2 fruit fly cellular contexts compared by ENCODE assay signal in the genomic region with DNA sequence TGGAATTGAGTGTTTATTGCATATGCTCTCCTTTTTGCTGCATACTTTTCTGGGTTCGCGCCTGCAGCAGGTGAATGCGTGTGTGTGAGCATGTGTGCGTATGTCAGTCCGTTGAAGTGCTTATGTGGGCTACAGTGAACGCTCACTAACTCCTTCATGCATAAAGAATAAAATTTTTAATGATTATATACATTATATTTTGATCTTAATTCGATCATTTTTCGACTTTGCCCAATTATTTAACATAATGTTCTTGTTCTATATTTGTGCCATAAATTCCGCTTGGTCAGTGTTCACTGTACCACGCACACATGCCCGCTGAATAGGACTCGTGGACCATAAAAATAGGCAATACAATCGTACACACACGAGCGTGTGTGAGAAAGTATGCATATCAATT.
A peak's percentile ranks its signal among the peaks of the same experiment; 100 is the strongest.
TF ChIP-seq lines count a peak whose summit lies in the region.

No protein-coding gene starts in this region.

TF ChIP-seq in whole organism, embryonic, 481 proteins besides CTCF, POLR2A, EP300 and RAD21 (continued from another document and continues in another):
- TF ChIP-seq prd (optimal IDR thresholded peaks at IDR 0.05; lab: Kevin White, UChicago) (no peak), prd (GFP tag; IDR thresholded peaks at IDR 0.05; lab: Robert Waterston, UW) (peak; percentile 70), CG14860 (GFP tag; IDR thresholded peaks at IDR 0.05; lab: Robert Waterston, UW; ENCODE audit: partially characterized antibody) (no peak), CG17385 (GFP tag; optimal IDR thresholded peaks at IDR 0.05; lab: Kevin White, UChicago) (no peak), CG17186 (GFP tag; optimal IDR thresholded peaks at IDR 0.05; lab: Kevin White, UChicago) (no peak), CG15601 (tag; optimal IDR thresholded peaks at IDR 0.05; lab: Kevin White, UChicago) (no peak), gsb-n (tag; optimal IDR thresholded peaks at IDR 0.05; lab: Kevin White, UChicago) (no peak), D (optimal IDR thresholded peaks at IDR 0.05; lab: Kevin White, UChicago) (no peak), D (GFP tag; optimal IDR thresholded peaks at IDR 0.05; lab: Kevin White, UChicago) (no peak), croc (GFP tag; conservative IDR thresholded peaks at IDR 0.05; lab: Robert Waterston, UW) (peak; percentile 22; the same call in 1 of the 3 replicates), CG42726 (GFP tag; IDR thresholded peaks at IDR 0.05; lab: Robert Waterston, UW; ENCODE audit: partially characterized antibody) (no peak), slbo (GFP tag; IDR thresholded peaks at IDR 0.05; lab: Robert Waterston, UW) (peak; percentile 60), Ravus (GFP tag; IDR thresholded peaks at IDR 0.05; lab: Robert Waterston, UW) (no peak), CG18599 (GFP tag; optimal IDR thresholded peaks at IDR 0.05; lab: Kevin White, UChicago) (peak; percentile 15), wek (GFP tag; optimal IDR thresholded peaks at IDR 0.05; lab: Kevin White, UChicago) (no peak), CG11093 (GFP tag; IDR thresholded peaks at IDR 0.05; lab: Robert Waterston, UW) (no peak), Dip2 (GFP tag; IDR thresholded peaks at IDR 0.05; lab: Robert Waterston, UW) (no peak), TFAM (GFP tag; optimal IDR thresholded peaks at IDR 0.05; lab: Kevin White, UChicago) (no peak), Mad (GFP tag; optimal IDR thresholded peaks at IDR 0.05; lab: Kevin White, UChicago) (no peak), Trl (optimal IDR thresholded peaks at IDR 0.05; lab: Kevin White, UChicago) (no peak), Trl (GFP tag; optimal IDR thresholded peaks at IDR 0.05; lab: Kevin White, UChicago) (no peak), CG13775 (GFP tag; optimal IDR thresholded peaks at IDR 0.05; lab: Kevin White, UChicago) (no peak), CG34376 (GFP tag; optimal IDR thresholded peaks at IDR 0.05; lab: Kevin White, UChicago) (no peak), CG10565 (GFP tag; optimal IDR thresholded peaks at IDR 0.05; lab: Kevin White, UChicago) (no peak), unpg (GFP tag; optimal IDR thresholded peaks at IDR 0.05; lab: Kevin White, UChicago) (no peak), cas (GFP tag; IDR thresholded peaks at IDR 0.05; lab: Robert Waterston, UW) (no peak), NFAT (GFP tag; IDR thresholded peaks at IDR 0.05; lab: Robert Waterston, UW) (0 out of 2 replicates have a peak, but pooled peaks have one; percentile 30), CG10147 (GFP tag; optimal IDR thresholded peaks at IDR 0.05; lab: Kevin White, UChicago) (no peak), CG18011 (GFP tag; optimal IDR thresholded peaks at IDR 0.05; lab: Kevin White, UChicago) (no peak), zf30C (GFP tag; optimal IDR thresholded peaks at IDR 0.05; lab: Kevin White, UChicago) (no peak), sna (GFP tag; IDR thresholded peaks at IDR 0.05; lab: Robert Waterston, UW; ENCODE audit: partially characterized antibody) (no peak), CG31441 (GFP tag; IDR thresholded peaks at IDR 0.05; lab: Robert Waterston, UW) (0 out of 2 replicates have a peak, but pooled peaks have one; percentile 10), CG15011 (GFP tag; optimal IDR thresholded peaks at IDR 0.05; lab: Kevin White, UChicago) (no peak), CG6813 (GFP tag; optimal IDR thresholded peaks at IDR 0.05; lab: Kevin White, UChicago) (no peak), PHDP (tag; optimal IDR thresholded peaks at IDR 0.05; lab: Kevin White, UChicago) (no peak), Rx (GFP tag; IDR thresholded peaks at IDR 0.05; lab: Robert Waterston, UW) (no peak), eyg (GFP tag; optimal IDR thresholded peaks at IDR 0.05; lab: Kevin White, UChicago) (no peak), CG13424 (tag; optimal IDR thresholded peaks at IDR 0.05; lab: Kevin White, UChicago) (no peak), CG18619 (GFP tag; optimal IDR thresholded peaks at IDR 0.05; lab: Kevin White, UChicago) (no peak), HmgZ (tag; optimal IDR thresholded peaks at IDR 0.05; lab: Kevin White, UChicago) (no peak), HHEX (GFP tag; optimal IDR thresholded peaks at IDR 0.05; lab: Kevin White, UChicago) (no peak), CG1792 (GFP tag; optimal IDR thresholded peaks at IDR 0.05; lab: Kevin White, UChicago) (no peak), CG18764 (GFP tag; optimal IDR thresholded peaks at IDR 0.05; lab: Kevin White, UChicago) (no peak), dpn (GFP tag; optimal IDR thresholded peaks at IDR 0.05; lab: Kevin White, UChicago) (no peak), CG14441 (GFP tag; IDR thresholded peaks at IDR 0.05; lab: Robert Waterston, UW) (peak; percentile 51), CG16863 (GFP tag; optimal IDR thresholded peaks at IDR 0.05; lab: Kevin White, UChicago) (no peak), CG10959 (GFP tag; IDR thresholded peaks at IDR 0.05; lab: Robert Waterston, UW) (0 out of 2 replicates have a peak, but pooled peaks have one; percentile 21), CG30403 (GFP tag; optimal IDR thresholded peaks at IDR 0.05; lab: Kevin White, UChicago) (peak; percentile 20), aop (GFP tag; IDR thresholded peaks at IDR 0.05; lab: Robert Waterston, UW) (no peak), Aef1 (GFP tag; IDR thresholded peaks at IDR 0.05; lab: Robert Waterston, UW) (no peak), CG3847 (GFP tag; IDR thresholded peaks at IDR 0.05; lab: Robert Waterston, UW) (no peak), maf-S (GFP tag; optimal IDR thresholded peaks at IDR 0.05; lab: Kevin White, UChicago) (no peak), wor (GFP tag; IDR thresholded peaks at IDR 0.05; lab: Robert Waterston, UW) (no peak), CG9215 (GFP tag; IDR thresholded peaks at IDR 0.05; lab: Robert Waterston, UW) (0 out of 2 replicates have a peak, but pooled peaks have one; percentile 14), Med (GFP tag; lab: Kevin White, UChicago) (peak; percentile 74), her (GFP tag; optimal IDR thresholded peaks at IDR 0.05; lab: Kevin White, UChicago) (no peak), Rfx (GFP tag; IDR thresholded peaks at IDR 0.05; lab: Robert Waterston, UW) (peak; percentile 56), Dbx (GFP tag; IDR thresholded peaks at IDR 0.05; lab: Robert Waterston, UW) (peak; percentile 29; the same call in 1 of the 3 replicates), gsb (GFP tag; IDR thresholded peaks at IDR 0.05; lab: Robert Waterston, UW) (no peak), pzg (GFP tag; optimal IDR thresholded peaks at IDR 0.05; lab: Kevin White, UChicago) (no peak), ttk (GFP tag; IDR thresholded peaks at IDR 0.05; lab: Robert Waterston, UW) (peak; percentile 42; the same call in 1 of the 2 replicates), abd-A (tag; optimal IDR thresholded peaks at IDR 0.05; lab: Kevin White, UChicago) (no peak), CG12744 (GFP tag; optimal IDR thresholded peaks at IDR 0.05; lab: Kevin White, UChicago) (no peak), CG4820 (GFP tag; optimal IDR thresholded peaks at IDR 0.05; lab: Kevin White, UChicago) (no peak), CG34422 (GFP tag; IDR thresholded peaks at IDR 0.05; lab: Robert Waterston, UW) (peak; percentile 40; the same call in 1 of the 3 replicates)

TF ChIP-seq in whole organism, prepupa, 60 proteins besides CTCF, POLR2A, EP300 and RAD21 (continued from another document):
- TF ChIP-seq eg (GFP tag; IDR thresholded peaks at IDR 0.05; lab: Robert Waterston, UW) (peak; percentile 74; the same call in 2 of the 3 replicates), esn (GFP tag; optimal IDR thresholded peaks at IDR 0.05; lab: Kevin White, UChicago) (peak; percentile 0), CG6163 (GFP tag; IDR thresholded peaks at IDR 0.05; lab: Robert Waterston, UW) (peak; percentile 54; the same call in 1 of the 3 replicates), CG10631 (GFP tag; optimal IDR thresholded peaks at IDR 0.05; lab: Kevin White, UChicago) (peak; percentile 18), svp (GFP tag; lab: Kevin White, UChicago) (peak; percentile 52), CG7368 (GFP tag; optimal IDR thresholded peaks at IDR 0.05; lab: Kevin White, UChicago) (no peak)
